Fruit fly (Drosophila melanogaster): Measurements from ENCODE around the gene wgn.
A peak's percentile ranks its signal among the peaks of the same experiment; 100 is the strongest.

wgn gene

DNA sequence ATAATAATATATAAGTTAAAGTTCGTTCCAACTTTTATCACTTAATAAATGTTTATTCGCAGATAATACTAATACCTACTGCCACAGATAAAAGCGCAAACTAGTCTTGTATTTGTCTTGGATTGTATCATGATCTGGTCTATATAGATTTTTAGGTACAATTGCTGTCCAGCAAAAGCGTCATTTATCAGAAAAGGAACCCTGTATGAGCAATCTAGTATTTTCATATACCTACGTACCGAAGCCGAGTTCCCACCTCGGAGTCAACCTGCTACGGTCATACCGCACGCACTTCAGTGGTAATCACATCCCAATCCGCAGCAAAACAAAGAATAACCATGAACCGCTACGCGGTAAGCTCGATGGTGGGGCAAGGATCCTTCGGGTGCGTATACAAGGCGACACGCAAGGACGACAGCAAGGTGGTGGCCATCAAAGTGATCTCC is 22.8 kb upstream of the wgn start, which contains the start of gene fu (continued):
- TF ChIP-seq MESR4 (GFP tag; optimal IDR thresholded peaks at IDR 0.05) (peak; percentile 89), nom (GFP tag; optimal IDR thresholded peaks at IDR 0.05) (peak; percentile 19), CG10366 (GFP tag; IDR thresholded peaks at IDR 0.05) (peak; percentile 92), Dad (GFP tag; optimal IDR thresholded peaks at IDR 0.05) (no peak), chinmo (GFP tag; IDR thresholded peaks at IDR 0.05; ENCODE audit: partially characterized antibody) (0 out of 4 replicates have a peak, but pooled peaks have one; percentile 51), Scr (GFP tag; IDR thresholded peaks at IDR 0.05; ENCODE audit: partially characterized antibody) (no peak), CoRest (tag; optimal IDR thresholded peaks at IDR 0.05) (peak; percentile 51), CG13296 (GFP tag; optimal IDR thresholded peaks at IDR 0.05) (peak; percentile 10), row (GFP tag; IDR thresholded peaks at IDR 0.05) (peak; percentile 80), sc (optimal IDR thresholded peaks at IDR 0.05) (no peak), sc (GFP tag; optimal IDR thresholded peaks at IDR 0.05) (no peak), zf30C (GFP tag; optimal IDR thresholded peaks at IDR 0.05) (no peak), dmrt11E (tag; optimal IDR thresholded peaks at IDR 0.05) (peak; percentile 7), CG9932 (GFP tag; IDR thresholded peaks at IDR 0.05) (peak; percentile 38; the same call in 1 of the 2 replicates), CG10979 (tag; optimal IDR thresholded peaks at IDR 0.05) (peak; percentile 1), mam (GFP tag; optimal IDR thresholded peaks at IDR 0.05) (peak; percentile 21), ssp (GFP tag; IDR thresholded peaks at IDR 0.05) (no peak), Hr78 (GFP tag; optimal IDR thresholded peaks at IDR 0.05) (no peak), CG4820 (GFP tag; optimal IDR thresholded peaks at IDR 0.05) (peak; percentile 5), CG2120 (GFP tag; optimal IDR thresholded peaks at IDR 0.05) (peak; percentile 6), CG13287 (GFP tag; IDR thresholded peaks at IDR 0.05; ENCODE audit: partially characterized antibody) (peak; percentile 10; the same call in 1 of the 2 replicates), vfl (GFP tag; optimal IDR thresholded peaks at IDR 0.05) (no peak), gfzf (GFP tag; optimal IDR thresholded peaks at IDR 0.05) (peak; percentile 60), CG2712 (tag; optimal IDR thresholded peaks at IDR 0.05) (peak; percentile 52), CG12659 (GFP tag; optimal IDR thresholded peaks at IDR 0.05) (peak; percentile 44), CG4617 (GFP tag; optimal IDR thresholded peaks at IDR 0.05; ENCODE audit: borderline replicate concordance) (peak; percentile 7), pzg (GFP tag; optimal IDR thresholded peaks at IDR 0.05) (peak; percentile 36), lbe (GFP tag; optimal IDR thresholded peaks at IDR 0.05) (no peak), CG11723 (GFP tag; optimal IDR thresholded peaks at IDR 0.05) (no peak), toy (GFP tag; IDR thresholded peaks at IDR 0.05) (no peak), CG7556 (GFP tag; optimal IDR thresholded peaks at IDR 0.05) (peak; percentile 27), lola (GFP tag; optimal IDR thresholded peaks at IDR 0.05) (peak in 1 of 3 experiments; percentile 25), CG8388 (GFP tag; optimal IDR thresholded peaks at IDR 0.05) (peak; percentile 17), amos (GFP tag; IDR thresholded peaks at IDR 0.05; ENCODE audit: partially characterized antibody) (no peak; the same call in 1 of the 2 replicates), CG8924 (tag; optimal IDR thresholded peaks at IDR 0.05) (peak; percentile 53), Dip2 (GFP tag; IDR thresholded peaks at IDR 0.05) (no peak), rib (GFP tag; IDR thresholded peaks at IDR 0.05) (no peak), CG11504 (tag; optimal IDR thresholded peaks at IDR 0.05) (peak; percentile 50), CG6854 (GFP tag; optimal IDR thresholded peaks at IDR 0.05) (no peak), CG43689 (GFP tag; IDR thresholded peaks at IDR 0.05) (no peak), B-H2 (GFP tag; optimal IDR thresholded peaks at IDR 0.05) (no peak), CG33213 (GFP tag; optimal IDR thresholded peaks at IDR 0.05) (no peak), Hey (tag; optimal IDR thresholded peaks at IDR 0.05) (no peak), Hr3 (GFP tag; optimal IDR thresholded peaks at IDR 0.05) (peak; percentile 2), Chrac-16 (GFP tag; optimal IDR thresholded peaks at IDR 0.05) (no peak), CG17385 (GFP tag; optimal IDR thresholded peaks at IDR 0.05) (peak; percentile 28), Hr51 (GFP tag; optimal IDR thresholded peaks at IDR 0.05) (peak in 1 of 2 experiments; percentile 31), vvl (GFP tag; IDR thresholded peaks at IDR 0.05) (peak; percentile 41), Atf3 (GFP tag; optimal IDR thresholded peaks at IDR 0.05) (no peak)
